Worm (Caenorhabditis elegans) whole organism, young adult: ENCODE measurements around the gene C16C8.16.

Experiments used
- B0019.2 ChIP-seq: fragments of 200-800 bp; sonication (Bioruptor generic); conservative IDR thresholded peaks from 2 replicates; pipeline ENCODE4 v1.3.6; 2022; ENCODE audit warnings: missing genetic modification reagents, missing genetic modification characterization, missing compliant biosample characterization
- B0336.3 ChIP-seq: fragments of 200-800 bp; sonication (Bioruptor generic); IDR thresholded peaks from 2 replicates; pipeline ENCODE4 v1.3.6; 2022; ENCODE audit warnings: missing genetic modification characterization, missing compliant biosample characterization
- F57A8.1 ChIP-seq: fragments of 200-800 bp; sonication (Bioruptor generic); optimal IDR thresholded peaks from 2 replicates; lab custom pipeline; 2018; ENCODE audit warnings: mild to moderate bottlenecking, missing genetic modification characterization, moderate library complexity, missing compliant biosample characterization
- egl-44 ChIP-seq: fragments of 200-800 bp; sonication (Bioruptor generic); IDR thresholded peaks from 2 replicates; pipeline ENCODE4 v1.3.6; 2022; ENCODE audit warnings: missing genetic modification reagents, missing genetic modification characterization, missing compliant biosample characterization
- hlh-26 ChIP-seq: fragments of 200-800 bp; sonication (Bioruptor generic); conservative IDR thresholded peaks from 2 replicates; pipeline ENCODE4 v1.3.6; 2022; ENCODE audit warnings: missing genetic modification reagents, missing genetic modification characterization, missing compliant biosample characterization
- hmg-1.2 ChIP-seq: fragments of 200-800 bp; sonication (Bioruptor generic); IDR thresholded peaks from 2 replicates; pipeline ENCODE4 v1.3.6; 2022; ENCODE audit warnings: missing genetic modification reagents, missing genetic modification characterization, missing compliant biosample characterization
- pha-4 ChIP-seq: fragments of 150-350 bp; sonication (generic microtip); optimal IDR thresholded peaks from 2 replicates; lab custom pipeline; 2014; ENCODE audit warnings: missing biosample characterization, missing genetic modification reagents, missing genetic modification characterization

ce11 chrII:3448776-3449280 is 3.3 kb downstream of the C16C8.16 start, which contains the start of gene C16C8.25:
- TF ChIP-seq hmg-1.2 (no peak), B0336.3 (GFP tag; lab: Robert Waterston, UW) (no peak), F57A8.1 (no peak), B0019.2 (GFP tag; lab: Robert Waterston, UW) (no peak), pha-4 (no peak), hlh-26 (GFP tag; lab: Robert Waterston, UW) (no peak), egl-44 (GFP tag; lab: Robert Waterston, UW) (no peak)
